Worm (Caenorhabditis elegans) whole organism, L2 larva: ENCODE data around the gene col-123.

Source experiments
- C34F6.9 ChIP-seq: fragments of 150-350 bp; optimal IDR thresholded peaks from 2 replicates; lab custom pipeline; 2014; ENCODE audit warnings: missing biosample characterization, missing genetic modification characterization
- R02D3.7 ChIP-seq: fragments of 150-350 bp; optimal IDR thresholded peaks from 2 replicates; lab custom pipeline; 2014; ENCODE audit warnings: missing biosample characterization, missing genetic modification characterization
- Y55F3AM.14 ChIP-seq: fragments of 200-800 bp; sonication (Bioruptor generic); optimal IDR thresholded peaks from 2 replicates; lab custom pipeline; 2018; ENCODE audit warnings: mild to moderate bottlenecking, missing genetic modification characterization, missing compliant biosample characterization
- ZK546.5 ChIP-seq: sonication (generic microtip); optimal IDR thresholded peaks from 2 replicates; lab custom pipeline; 2017; ENCODE audit warnings: missing biosample characterization, missing genetic modification characterization
- aly-2 ChIP-seq: fragments of 150-350 bp; optimal IDR thresholded peaks from 2 replicates; lab custom pipeline; 2014; ENCODE audit warnings: missing biosample characterization, missing genetic modification characterization
- ama-1 ChIP-seq: fragments of 150-350 bp; optimal IDR thresholded peaks from 2 replicates; lab custom pipeline; 2018; ENCODE audit warnings: inconsistent platforms
- blmp-1 ChIP-seq: sonication (generic microtip); optimal IDR thresholded peaks from 2 replicates; lab custom pipeline; 2017; ENCODE audit warnings: missing genetic modification characterization, mild to moderate bottlenecking, missing compliant biosample characterization, antibody characterized with exemption, moderate library complexity; ENCODE audit not compliant: insufficient read depth
- crh-2 ChIP-seq: sonication (generic microtip); optimal IDR thresholded peaks from 2 replicates; lab custom pipeline; 2017; ENCODE audit warnings: missing biosample characterization, missing genetic modification characterization
- egl-27 ChIP-seq: sonication (generic microtip); optimal IDR thresholded peaks from 3 replicates; lab custom pipeline; 2017; ENCODE audit warnings: missing biosample characterization, missing genetic modification reagents, missing genetic modification characterization
- elt-1 ChIP-seq: fragments of 150-350 bp; optimal IDR thresholded peaks from 2 replicates; lab custom pipeline; 2014; ENCODE audit warnings: missing biosample characterization, missing genetic modification characterization
- elt-3 ChIP-seq: sonication (generic microtip); optimal IDR thresholded peaks from 2 replicates; lab custom pipeline; 2017; ENCODE audit warnings: missing biosample characterization, missing genetic modification characterization
- fos-1 ChIP-seq: fragments of 150-350 bp; optimal IDR thresholded peaks from 2 replicates; lab custom pipeline; 2014; ENCODE audit warnings: missing biosample characterization, missing genetic modification characterization
- gmeb-1 ChIP-seq: fragments of 150-350 bp; optimal IDR thresholded peaks from 2 replicates; lab custom pipeline; 2014; ENCODE audit warnings: missing biosample characterization, missing genetic modification characterization
- lin-13 ChIP-seq: fragments of 150-350 bp; optimal IDR thresholded peaks from 2 replicates; lab custom pipeline; 2014; ENCODE audit warnings: missing biosample characterization, missing genetic modification reagents, missing genetic modification characterization
- lin-39 ChIP-seq: fragments of 150-350 bp; optimal IDR thresholded peaks from 2 replicates; lab custom pipeline; 2014; ENCODE audit warnings: missing biosample characterization, missing genetic modification reagents, missing genetic modification characterization
- lsy-2 ChIP-seq, 2 experiments: fragments of 150-350 bp in 1 of 2; sonication (generic microtip) in 1 of 2; optimal IDR thresholded peaks; 2 replicates each; lab custom pipeline; 2014 to 2017; ENCODE audit warnings: missing biosample characterization in 2 of 2, missing genetic modification characterization in 2 of 2
- mab-5 ChIP-seq: fragments of 150-350 bp; optimal IDR thresholded peaks from 2 replicates; lab custom pipeline; 2014; ENCODE audit warnings: missing biosample characterization, missing genetic modification characterization
- mbf-1 ChIP-seq: sonication (generic microtip); optimal IDR thresholded peaks from 2 replicates; lab custom pipeline; 2017; ENCODE audit warnings: missing biosample characterization, missing genetic modification characterization
- nhr-10 ChIP-seq: sonication (generic microtip); optimal IDR thresholded peaks from 2 replicates; lab custom pipeline; 2017; ENCODE audit warnings: missing biosample characterization, missing genetic modification characterization
- nhr-11 ChIP-seq: fragments of 150-350 bp; optimal IDR thresholded peaks from 2 replicates; lab custom pipeline; 2014; ENCODE audit warnings: missing biosample characterization, missing genetic modification characterization
- nhr-12 ChIP-seq: fragments of 150-350 bp; optimal IDR thresholded peaks from 2 replicates; lab custom pipeline; 2014; ENCODE audit warnings: missing biosample characterization, missing genetic modification characterization
- nhr-129 ChIP-seq: fragments of 150-350 bp; optimal IDR thresholded peaks from 2 replicates; lab custom pipeline; 2014; ENCODE audit warnings: missing biosample characterization, missing genetic modification characterization
- nhr-21 ChIP-seq: fragments of 150-350 bp; optimal IDR thresholded peaks from 2 replicates; lab custom pipeline; 2014; ENCODE audit warnings: missing biosample characterization, missing genetic modification characterization
- nhr-237 ChIP-seq: fragments of 150-350 bp; optimal IDR thresholded peaks from 2 replicates; lab custom pipeline; 2014; ENCODE audit warnings: missing biosample characterization, missing genetic modification characterization
- nhr-25 ChIP-seq: fragments of 150-350 bp; sonication (generic microtip); optimal IDR thresholded peaks from 3 replicates; lab custom pipeline; 2014; ENCODE audit warnings: missing biosample characterization, missing genetic modification characterization
- nhr-6 ChIP-seq: fragments of 150-350 bp; optimal IDR thresholded peaks from 2 replicates; lab custom pipeline; 2014; ENCODE audit warnings: missing biosample characterization, missing genetic modification characterization
- nhr-77 ChIP-seq: fragments of 150-350 bp; optimal IDR thresholded peaks from 2 replicates; lab custom pipeline; 2014; ENCODE audit warnings: missing biosample characterization, missing genetic modification characterization
- peb-1 ChIP-seq: fragments of 150-350 bp; optimal IDR thresholded peaks from 2 replicates; lab custom pipeline; 2014; ENCODE audit warnings: missing biosample characterization, missing genetic modification characterization
- sem-4 ChIP-seq: fragments of 150-350 bp; optimal IDR thresholded peaks from 2 replicates; lab custom pipeline; 2014; ENCODE audit warnings: missing biosample characterization, missing genetic modification reagents, missing genetic modification characterization
- skn-1 ChIP-seq: sonication (generic microtip); optimal IDR thresholded peaks from 2 replicates; lab custom pipeline; 2017; ENCODE audit warnings: missing biosample characterization, missing genetic modification characterization
- sma-3 ChIP-seq: sonication (generic microtip); optimal IDR thresholded peaks from 2 replicates; lab custom pipeline; 2016; ENCODE audit warnings: missing genetic modification reagents, missing genetic modification characterization, missing compliant biosample characterization
- sma-9 ChIP-seq, 2 experiments: fragments of 150-350 bp in 1 of 2; sonication (generic microtip) in 1 of 2; optimal IDR thresholded peaks; 2 replicates each; lab custom pipeline; 2014 to 2016; ENCODE audit warnings: missing genetic modification characterization in 2 of 2, mild to moderate bottlenecking in 1 of 2, missing biosample characterization in 1 of 2, missing compliant biosample characterization in 1 of 2, missing genetic modification reagents in 1 of 2, moderate library complexity in 1 of 2
- snpc-4 ChIP-seq: fragments of 150-350 bp; optimal IDR thresholded peaks from 2 replicates; lab custom pipeline; 2014; ENCODE audit warnings: missing biosample characterization, missing genetic modification characterization
- unc-39 ChIP-seq: fragments of 150-350 bp; optimal IDR thresholded peaks from 2 replicates; lab custom pipeline; 2014; ENCODE audit warnings: missing biosample characterization, missing genetic modification characterization
- unc-55 ChIP-seq: fragments of 150-350 bp; sonication (generic microtip); optimal IDR thresholded peaks from 3 replicates; lab custom pipeline; 2014; ENCODE audit warnings: missing biosample characterization, missing genetic modification reagents, missing genetic modification characterization
- zag-1 ChIP-seq: fragments of 150-350 bp; optimal IDR thresholded peaks from 2 replicates; lab custom pipeline; 2014; ENCODE audit warnings: missing biosample characterization, missing genetic modification characterization
- ztf-1 ChIP-seq: fragments of 200-800 bp; sonication (Bioruptor generic); conservative IDR thresholded peaks from 2 replicates; pipeline ENCODE4 v1.3.6; 2022; ENCODE audit warnings: missing genetic modification characterization, missing compliant biosample characterization

col-123 gene

DNA sequence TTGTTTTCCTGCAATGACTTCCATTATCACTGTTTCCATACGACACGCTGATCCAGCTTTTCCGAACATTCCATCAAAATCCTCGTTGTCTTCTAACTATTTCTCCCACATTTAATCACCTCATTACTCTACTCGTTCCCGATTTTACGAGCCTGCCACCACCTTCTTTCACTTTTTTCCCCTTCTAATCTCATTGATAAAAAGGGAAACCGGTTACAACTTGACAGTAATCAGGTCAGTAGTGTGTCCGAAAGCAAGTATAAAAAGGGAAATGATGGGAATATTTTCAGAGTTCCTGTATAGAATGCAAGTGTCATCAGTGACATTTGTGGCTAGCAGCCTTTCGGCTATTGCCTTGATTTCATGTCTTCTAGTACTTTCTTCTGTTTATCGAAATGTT is at the start of gene col-123:
Gene col-123, plus strand, starts transcription at position 301 of the 400 bp plus-strand sequence.
- no peak for TF ChIP-seq snpc-4 (tag; lab: Kevin White, UChicago)
- no peak for TF ChIP-seq lin-13 (GFP tag; lab: Kevin White, UChicago)
- no peak for TF ChIP-seq ama-1
- TF ChIP-seq mab-5 (tag; lab: Kevin White, UChicago), result no peak
- TF ChIP-seq lin-39 (tag; lab: Kevin White, UChicago), result no peak
- no peak for TF ChIP-seq nhr-12 (tag; lab: Kevin White, UChicago)
- no peak for TF ChIP-seq egl-27 (tag; lab: Kevin White, UChicago)
- no peak for TF ChIP-seq R02D3.7
- no peak for TF ChIP-seq sem-4 (tag; lab: Kevin White, UChicago)

DNA sequence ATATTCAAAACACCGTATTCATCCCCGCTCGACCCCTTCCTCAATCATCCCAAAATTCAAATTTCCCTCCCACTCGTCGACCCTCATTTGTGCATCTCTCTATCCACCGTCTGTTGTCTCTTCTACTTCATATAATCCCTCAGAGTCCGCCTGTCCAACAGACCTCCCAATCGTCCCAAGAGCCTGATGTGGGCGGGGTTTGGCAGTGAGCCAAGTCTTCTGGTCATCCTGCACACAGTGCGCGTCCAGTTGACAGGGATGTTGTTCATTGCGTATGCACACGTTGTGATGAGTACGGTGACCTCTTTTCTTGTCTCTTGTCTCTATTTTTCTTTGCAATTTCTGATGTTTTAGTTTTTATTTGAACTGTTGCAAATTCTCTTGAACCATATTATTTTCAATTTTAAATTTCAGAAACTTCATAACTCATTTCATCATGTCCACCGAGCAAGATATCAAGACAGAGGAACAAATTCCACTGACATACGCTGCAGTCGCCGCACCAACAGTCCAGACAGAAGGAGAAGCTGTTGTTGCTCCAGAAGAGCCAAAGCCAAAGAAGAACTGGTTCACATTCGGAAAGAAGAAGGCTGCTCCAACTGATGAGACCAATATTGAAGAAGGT is 49.5 kb upstream of the col-123 start, which contains the start of gene cav-1:
Gene cav-1, plus strand, starts transcription at position 415 of the 625 bp plus-strand sequence.
- no peak for TF ChIP-seq nhr-77
- no peak for TF ChIP-seq R02D3.7
- no peak for TF ChIP-seq egl-27 (tag; lab: Kevin White, UChicago)
- no peak for TF ChIP-seq ztf-1
- TF ChIP-seq mbf-1 (tag; lab: Kevin White, UChicago), result no peak
- no peak for TF ChIP-seq aly-2
- no peak for TF ChIP-seq peb-1 (tag; lab: Kevin White, UChicago)
- TF ChIP-seq Y55F3AM.14, result no peak
- TF ChIP-seq ZK546.5 (tag; lab: Kevin White, UChicago), result no peak

DNA sequence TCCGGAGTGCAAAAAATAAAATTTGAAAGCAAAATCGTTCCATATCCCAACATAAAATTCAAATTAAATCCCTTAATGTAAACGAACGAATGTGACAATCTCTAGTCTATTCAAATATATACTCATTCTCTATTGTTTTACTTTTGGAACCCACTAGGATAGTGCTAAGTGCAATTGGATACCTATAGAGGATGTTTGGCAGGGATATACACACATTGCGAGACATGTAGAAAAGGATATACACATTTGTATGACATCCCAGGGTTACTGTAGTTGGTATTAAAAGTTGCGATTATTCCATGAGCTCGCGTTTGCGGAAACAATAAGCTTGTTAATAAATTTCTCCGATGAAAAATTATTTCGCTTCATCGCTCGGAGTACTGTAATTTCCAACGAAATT is 48.3 kb upstream of the col-123 start:
- TF ChIP-seq egl-27 (tag; lab: Kevin White, UChicago), result no peak
- TF ChIP-seq crh-2 (tag; lab: Kevin White, UChicago), result no peak
- no peak for TF ChIP-seq skn-1 (tag; lab: Kevin White, UChicago)
- TF ChIP-seq blmp-1 (tag; lab: Kevin White, UChicago), result no peak
- TF ChIP-seq nhr-129, result no peak
- no peak for TF ChIP-seq elt-3 (tag; lab: Kevin White, UChicago)
- TF ChIP-seq lin-13 (GFP tag; lab: Kevin White, UChicago), result no peak
- TF ChIP-seq mab-5 (tag; lab: Kevin White, UChicago), result no peak
- no peak for TF ChIP-seq nhr-77
- no peak for TF ChIP-seq zag-1 (tag; lab: Kevin White, UChicago)
- no peak for TF ChIP-seq nhr-10
- TF ChIP-seq C34F6.9 (tag; lab: Kevin White, UChicago), result no peak
- no peak for TF ChIP-seq sma-9 (GFP tag; optimal IDR thresholded peaks at IDR 0.05; lab: Kevin White, UChicago)
- TF ChIP-seq sma-9 (tag; optimal IDR thresholded peaks at IDR 0.05; lab: Kevin White, UChicago), result no peak
- TF ChIP-seq unc-55, result no peak
- no peak for TF ChIP-seq elt-1 (tag; lab: Kevin White, UChicago)
- TF ChIP-seq nhr-6 (tag; lab: Kevin White, UChicago), result no peak
- TF ChIP-seq nhr-11 (tag; lab: Kevin White, UChicago), result no peak
- TF ChIP-seq lsy-2 (tag; optimal IDR thresholded peaks at IDR 0.05; lab: Kevin White, UChicago), result no peak
- TF ChIP-seq aly-2, result no peak
- no peak for TF ChIP-seq nhr-21 (tag; lab: Kevin White, UChicago)

DNA sequence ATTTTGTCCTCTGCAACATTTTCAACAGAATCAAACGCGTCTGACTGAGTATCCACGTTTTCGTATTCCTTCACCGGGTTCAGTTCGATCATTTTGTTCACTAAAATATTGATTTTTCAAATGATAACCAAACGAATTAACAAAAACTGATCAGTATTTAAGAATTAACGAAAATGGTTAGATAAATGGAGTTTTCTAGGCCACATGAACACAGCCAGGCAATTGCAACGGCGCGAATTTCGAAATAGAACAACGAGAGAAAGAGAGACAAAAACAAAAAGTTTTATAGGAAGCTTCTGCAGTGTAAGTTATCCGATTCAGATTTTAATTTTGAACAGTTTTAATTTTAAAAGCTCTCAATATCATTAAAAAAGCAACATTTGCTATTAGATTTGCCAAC is 44.2 kb upstream of the col-123 start, which contains the start of gene sna-2:
Gene sna-2, minus strand, starts transcription at position 100 of the 400 bp plus-strand sequence.
- TF ChIP-seq gmeb-1 (tag; lab: Kevin White, UChicago) (peak; percentile 87), elt-3 (tag; lab: Kevin White, UChicago) (no peak), ZK546.5 (tag; lab: Kevin White, UChicago) (no peak), elt-1 (tag; lab: Kevin White, UChicago) (no peak), nhr-129 (peak; percentile 52), sma-9 (GFP tag; optimal IDR thresholded peaks at IDR 0.05; lab: Kevin White, UChicago) (peak; percentile 61), sma-9 (tag; optimal IDR thresholded peaks at IDR 0.05; lab: Kevin White, UChicago) (no peak), nhr-25 (tag; lab: Kevin White, UChicago) (no peak), R02D3.7 (no peak), unc-39 (tag; lab: Kevin White, UChicago) (no peak), nhr-237 (tag; lab: Kevin White, UChicago) (no peak), lsy-2 (tag; optimal IDR thresholded peaks at IDR 0.05; lab: Kevin White, UChicago) (peak in 1 of 2 experiments; percentile 71), fos-1 (peak; percentile 25), sem-4 (tag; lab: Kevin White, UChicago) (no peak), nhr-77 (no peak), unc-55 (peak; percentile 88), zag-1 (tag; lab: Kevin White, UChicago) (no peak), C34F6.9 (tag; lab: Kevin White, UChicago) (peak; percentile 77), sma-3 (GFP tag; lab: Kevin White, UChicago) (peak; percentile 11), lin-13 (GFP tag; lab: Kevin White, UChicago) (peak; percentile 8)
